Fruit fly (Drosophila melanogaster) whole organism, embryonic: ENCODE measurements around the gene Vm26Aa.

Source experiments
- CG10209 ChIP-seq: fragments of 200-800 bp; sonication (Bioruptor generic); optimal IDR thresholded peaks from 3 replicates; lab custom pipeline; 2017; ENCODE audit warnings: missing biosample characterization, mild to moderate bottlenecking, missing genetic modification characterization, missing genetic modification reagents
- CG13123 ChIP-seq: fragments of 200-800 bp; sonication (Bioruptor generic); optimal IDR thresholded peaks from 2 replicates; lab custom pipeline; 2016; ENCODE audit warnings: missing biosample characterization, missing genetic modification characterization
- CG13424 ChIP-seq: fragments of 200-800 bp; sonication (Bioruptor generic); optimal IDR thresholded peaks from 2 replicates; lab custom pipeline; 2019; ENCODE audit warnings: missing biosample characterization, mild to moderate bottlenecking, missing genetic modification characterization, moderate library complexity
- CG1602 ChIP-seq: fragments of 200-800 bp; sonication (Bioruptor generic); optimal IDR thresholded peaks from 3 replicates; lab custom pipeline; 2016; ENCODE audit warnings: missing biosample characterization, missing genetic modification characterization
- CG1603 ChIP-seq: fragments of 200-800 bp; sonication (Bioruptor generic); optimal IDR thresholded peaks from 2 replicates; lab custom pipeline; 2019; ENCODE audit warnings: missing biosample characterization, mild to moderate bottlenecking, missing genetic modification characterization, moderate library complexity
- CG17802 ChIP-seq: fragments of 200-800 bp; sonication (Bioruptor generic); optimal IDR thresholded peaks from 2 replicates; lab custom pipeline; 2018; ENCODE audit warnings: missing biosample characterization, mild to moderate bottlenecking, missing genetic modification characterization, moderate library complexity
- CG30020 ChIP-seq: fragments of 200-800 bp; optimal IDR thresholded peaks from 2 replicates; lab custom pipeline; 2019; ENCODE audit warnings: missing biosample characterization, mild to moderate bottlenecking, missing genetic modification characterization, moderate library complexity
- CG30403 ChIP-seq: fragments of 200-800 bp; sonication (Bioruptor generic); optimal IDR thresholded peaks from 3 replicates; lab custom pipeline; 2016; ENCODE audit warnings: missing biosample characterization, missing genetic modification characterization
- CG31388 ChIP-seq: fragments of 200-800 bp; sonication (Bioruptor generic); optimal IDR thresholded peaks from 2 replicates; lab custom pipeline; 2016; ENCODE audit warnings: missing biosample characterization, missing genetic modification characterization
- CG3726 ChIP-seq: fragments of 200-800 bp; sonication (Bioruptor generic); IDR thresholded peaks from 3 replicates; pipeline ENCODE4, ENCODE4 v1.3.6; 2022; ENCODE audit warnings: missing biosample characterization, missing genetic modification characterization
- CG3847 ChIP-seq: fragments of 200-800 bp; sonication (Bioruptor generic); IDR thresholded peaks from 2 replicates; pipeline ENCODE4 v1.3.6; 2022; ENCODE audit warnings: missing biosample characterization, missing genetic modification characterization
- CG3995 ChIP-seq: fragments of 200-800 bp; sonication (Bioruptor generic); optimal IDR thresholded peaks from 3 replicates; lab custom pipeline; 2016; ENCODE audit warnings: missing biosample characterization, missing genetic modification characterization
- CG4617 ChIP-seq: fragments of 200-800 bp; sonication (Bioruptor generic); optimal IDR thresholded peaks from 3 replicates; lab custom pipeline; 2016; ENCODE audit warnings: missing biosample characterization, missing genetic modification characterization, borderline replicate concordance
- CG6791 ChIP-seq: fragments of 200-800 bp; sonication (Bioruptor generic); IDR thresholded peaks from 3 replicates; pipeline ENCODE4 v1.3.6; 2022; ENCODE audit warnings: missing biosample characterization, missing genetic modification characterization; ENCODE audit not compliant: partially characterized antibody
- CG6854 ChIP-seq: fragments of 200-800 bp; sonication (Bioruptor generic); optimal IDR thresholded peaks from 3 replicates; lab custom pipeline; 2017; ENCODE audit warnings: missing biosample characterization, mild to moderate bottlenecking, missing genetic modification characterization
- CG7372 ChIP-seq: fragments of 200-800 bp; sonication (Bioruptor generic); IDR thresholded peaks from 2 replicates; pipeline ENCODE4 v1.3.6; 2022; ENCODE audit warnings: missing biosample characterization, missing genetic modification characterization
- CG7786 ChIP-seq: fragments of 200-800 bp; sonication (Bioruptor generic); optimal IDR thresholded peaks from 2 replicates; lab custom pipeline; 2016; ENCODE audit warnings: missing biosample characterization, missing genetic modification characterization
- CG8478 ChIP-seq: fragments of >200 bp; optimal IDR thresholded peaks from 2 replicates; lab custom pipeline; 2018
- Camta ChIP-seq: fragments of 200-800 bp; sonication (Bioruptor generic); optimal IDR thresholded peaks from 2 replicates; lab custom pipeline; 2016; ENCODE audit warnings: missing biosample characterization, missing genetic modification characterization
- ERR ChIP-seq: fragments of 200-800 bp; sonication (Bioruptor generic); optimal IDR thresholded peaks from 2 replicates; lab custom pipeline; 2016; ENCODE audit warnings: missing biosample characterization, missing genetic modification characterization
- Ets65A ChIP-seq: fragments of 200-800 bp; sonication (Bioruptor generic); peaks from one replicate; lab custom pipeline; 2016; ENCODE audit warnings: missing biosample characterization, missing genetic modification characterization
- H15 ChIP-seq: fragments of 200-800 bp; sonication (Bioruptor generic); IDR thresholded peaks from 3 replicates; pipeline ENCODE4 v1.3.6; 2022; ENCODE audit warnings: missing biosample characterization, missing genetic modification characterization
- HLHmδ ChIP-seq: fragments of 200-800 bp; sonication (Bioruptor generic); optimal IDR thresholded peaks from 2 replicates; lab custom pipeline; 2018; ENCODE audit warnings: missing biosample characterization, mild to moderate bottlenecking, missing genetic modification characterization, moderate library complexity
- Jarid2 ChIP-seq: fragments of 200-800 bp; sonication (Bioruptor generic); optimal IDR thresholded peaks from 3 replicates; lab custom pipeline; 2017; ENCODE audit warnings: mild to moderate bottlenecking, missing biosample characterization, missing genetic modification reagents, missing genetic modification characterization
- MESR4 ChIP-seq: fragments of 200-800 bp; sonication (Bioruptor generic); optimal IDR thresholded peaks from 2 replicates; lab custom pipeline; 2018; ENCODE audit warnings: missing biosample characterization, mild to moderate bottlenecking, missing genetic modification characterization, moderate library complexity
- Meics ChIP-seq: fragments of 200-800 bp; sonication (Bioruptor generic); optimal IDR thresholded peaks from 2 replicates; lab custom pipeline; 2017; ENCODE audit warnings: missing biosample characterization, mild to moderate bottlenecking, missing genetic modification characterization
- NC2β ChIP-seq: fragments of 200-800 bp; sonication (Bioruptor generic); optimal IDR thresholded peaks from 2 replicates; lab custom pipeline; 2016; ENCODE audit warnings: missing biosample characterization, missing genetic modification characterization
- Ravus ChIP-seq: fragments of 200-800 bp; sonication (Bioruptor generic); IDR thresholded peaks from 2 replicates; pipeline ENCODE4 v1.3.6; 2022; ENCODE audit warnings: missing biosample characterization, missing genetic modification characterization
- Rfx ChIP-seq: fragments of 200-800 bp; sonication (Bioruptor generic); IDR thresholded peaks from 2 replicates; pipeline ENCODE4 v1.3.6; 2022; ENCODE audit warnings: missing biosample characterization, missing genetic modification characterization
- Sox102F ChIP-seq: fragments of 200-800 bp; sonication (Bioruptor generic); optimal IDR thresholded peaks from 2 replicates; lab custom pipeline; 2018; ENCODE audit warnings: missing biosample characterization, mild to moderate bottlenecking, missing genetic modification characterization, moderate library complexity
- Sry-δ ChIP-seq: fragments of 200-800 bp; sonication (Bioruptor generic); optimal IDR thresholded peaks from 2 replicates; lab custom pipeline; 2016; ENCODE audit warnings: missing biosample characterization, missing genetic modification characterization
- YL-1 ChIP-seq: fragments of 200-800 bp; sonication (Bioruptor generic); optimal IDR thresholded peaks from 3 replicates; lab custom pipeline; 2017; ENCODE audit warnings: missing biosample characterization, mild to moderate bottlenecking, missing genetic modification characterization
- ab ChIP-seq: fragments of 200-800 bp; sonication (Bioruptor generic); optimal IDR thresholded peaks from 2 replicates; lab custom pipeline; 2016; ENCODE audit warnings: missing biosample characterization, missing genetic modification characterization
- abd-A ChIP-seq: fragments of 200-800 bp; sonication (Bioruptor generic); optimal IDR thresholded peaks from 3 replicates; lab custom pipeline; 2019; ENCODE audit warnings: missing biosample characterization, mild to moderate bottlenecking, missing genetic modification characterization, moderate library complexity
- br ChIP-seq: fragments of >200 bp; optimal IDR thresholded peaks from 2 replicates; lab custom pipeline; 2017
- dan ChIP-seq: fragments of 200-800 bp; sonication (Bioruptor generic); IDR thresholded peaks from 2 replicates; pipeline ENCODE4 v1.3.6; 2022; ENCODE audit warnings: missing biosample characterization, missing genetic modification characterization
- ewg ChIP-seq: fragments of 200-800 bp; sonication (Bioruptor generic); optimal IDR thresholded peaks from 3 replicates; lab custom pipeline; 2017; ENCODE audit warnings: mild to moderate bottlenecking, missing biosample characterization, missing genetic modification reagents, missing genetic modification characterization
- gcm ChIP-seq: fragments of 200-800 bp; sonication (Bioruptor generic); optimal IDR thresholded peaks from 2 replicates; lab custom pipeline; 2019; ENCODE audit warnings: missing biosample characterization, mild to moderate bottlenecking, missing genetic modification characterization, moderate library complexity
- hbn ChIP-seq: fragments of 200-800 bp; sonication (Bioruptor generic); IDR thresholded peaks from 2 replicates; pipeline ENCODE4 v1.3.6; 2022; ENCODE audit warnings: missing biosample characterization, missing genetic modification characterization; ENCODE audit not compliant: partially characterized antibody
- jigr1 ChIP-seq: fragments of 200-800 bp; sonication (Bioruptor generic); IDR thresholded peaks from 3 replicates; pipeline ENCODE4 v1.3.6; 2022; ENCODE audit warnings: missing biosample characterization, missing genetic modification characterization
- lab ChIP-seq: fragments of 200-800 bp; sonication (Bioruptor generic); optimal IDR thresholded peaks from 3 replicates; lab custom pipeline; 2017; ENCODE audit warnings: missing biosample characterization, missing genetic modification characterization, mild to moderate bottlenecking, moderate library complexity, missing genetic modification reagents
- mam ChIP-seq: fragments of 200-800 bp; sonication (Bioruptor generic); optimal IDR thresholded peaks from 3 replicates; lab custom pipeline; 2016; ENCODE audit warnings: missing biosample characterization, missing genetic modification characterization
- nmo ChIP-seq: fragments of 200-800 bp; sonication (Bioruptor generic); optimal IDR thresholded peaks from 2 replicates; lab custom pipeline; 2018; ENCODE audit warnings: missing biosample characterization, mild to moderate bottlenecking, missing genetic modification characterization, moderate library complexity
- org-1 ChIP-seq: fragments of 200-800 bp; sonication (Bioruptor generic); optimal IDR thresholded peaks from 2 replicates; lab custom pipeline; 2017; ENCODE audit warnings: missing biosample characterization, missing genetic modification characterization
- peb ChIP-seq: fragments of 200-800 bp; sonication (Bioruptor generic); IDR thresholded peaks from 2 replicates; pipeline ENCODE4 v1.3.6; 2022; ENCODE audit warnings: missing biosample characterization, missing genetic modification characterization
- pzg ChIP-seq: fragments of 200-800 bp; sonication (Bioruptor generic); optimal IDR thresholded peaks from 3 replicates; lab custom pipeline; 2018; ENCODE audit warnings: missing biosample characterization, mild to moderate bottlenecking, missing genetic modification characterization, moderate library complexity
- repo ChIP-seq: fragments of 200-800 bp; sonication (Bioruptor generic); optimal IDR thresholded peaks from 2 replicates; lab custom pipeline; 2016; ENCODE audit warnings: missing biosample characterization, missing genetic modification characterization
- sens-2 ChIP-seq: fragments of 200-800 bp; sonication (Bioruptor generic); IDR thresholded peaks from 2 replicates; pipeline ENCODE4 v1.3.6; 2022; ENCODE audit warnings: missing biosample characterization, missing genetic modification characterization
- sqz ChIP-seq: fragments of 200-800 bp; sonication (Bioruptor generic); optimal IDR thresholded peaks from 3 replicates; lab custom pipeline; 2018; ENCODE audit warnings: missing biosample characterization, mild to moderate bottlenecking, missing genetic modification characterization

The Vm26Aa gene

DNA sequence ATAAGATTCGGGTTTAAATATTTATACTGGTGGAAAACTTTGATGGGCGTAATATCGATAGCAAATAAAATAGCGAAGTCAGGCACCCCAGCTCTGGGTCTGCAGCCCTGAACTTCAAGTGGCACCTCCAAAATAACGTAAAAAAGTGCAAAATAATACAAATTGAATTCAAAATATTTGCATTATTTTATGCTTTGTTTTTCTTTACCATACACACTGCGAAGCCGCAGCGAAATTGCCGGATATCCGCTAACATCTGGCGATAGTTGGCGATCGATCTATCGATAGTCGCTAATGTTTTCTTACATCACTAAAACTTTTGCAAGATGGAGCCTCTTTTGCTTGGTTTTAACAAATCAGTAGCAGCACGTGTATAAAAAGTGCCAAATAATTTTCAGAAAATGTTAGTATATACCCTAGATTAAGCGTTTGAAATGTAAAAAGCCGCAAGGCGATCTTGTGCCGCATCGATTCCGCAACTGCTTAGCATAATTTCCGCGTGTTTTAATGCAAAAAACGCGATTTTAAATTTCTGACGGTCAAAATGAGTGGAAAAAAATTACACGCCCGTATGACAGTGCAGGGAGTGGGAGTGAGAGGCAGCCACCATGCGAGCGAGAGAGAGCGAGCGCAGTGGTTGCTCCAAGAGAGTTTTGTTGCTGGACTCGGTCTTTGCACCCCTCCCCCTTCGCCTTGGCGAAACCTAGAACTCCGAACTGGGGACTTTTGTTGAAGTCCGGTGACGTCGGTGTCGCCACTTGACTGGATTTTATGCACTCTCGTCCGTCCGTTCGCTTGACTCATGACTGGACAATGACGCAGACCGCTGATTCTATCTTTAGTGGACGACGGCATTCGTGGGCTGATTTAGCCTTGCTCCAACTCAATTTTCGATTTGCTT is 21.5 kb upstream of the Vm26Aa start, which contains the start of gene eIF4A (continued):
- TF ChIP-seq ewg (GFP tag; lab: Kevin White, UChicago) (no peak), Jarid2 (GFP tag; lab: Kevin White, UChicago) (peak; percentile 1), Ravus (no peak), nmo (GFP tag; lab: Kevin White, UChicago) (peak; percentile 65), repo (peak; percentile 5), hbn (GFP tag; lab: Robert Waterston, UW) (no peak), sens-2 (no peak), CG1603 (tag; lab: Kevin White, UChicago) (peak; percentile 66), Sox102F (GFP tag; lab: Kevin White, UChicago) (no peak), CG6854 (no peak), YL-1 (GFP tag; lab: Kevin White, UChicago) (peak; percentile 24), jigr1 (GFP tag; lab: Robert Waterston, UW) (no peak), CG1602 (no peak), peb (GFP tag; lab: Robert Waterston, UW) (no peak), gcm (GFP tag; lab: Kevin White, UChicago) (peak; percentile 75), CG7372 (no peak), ab (GFP tag; lab: Kevin White, UChicago) (no peak), MESR4 (peak; percentile 96), H15 (GFP tag; lab: Robert Waterston, UW) (no peak)

DNA sequence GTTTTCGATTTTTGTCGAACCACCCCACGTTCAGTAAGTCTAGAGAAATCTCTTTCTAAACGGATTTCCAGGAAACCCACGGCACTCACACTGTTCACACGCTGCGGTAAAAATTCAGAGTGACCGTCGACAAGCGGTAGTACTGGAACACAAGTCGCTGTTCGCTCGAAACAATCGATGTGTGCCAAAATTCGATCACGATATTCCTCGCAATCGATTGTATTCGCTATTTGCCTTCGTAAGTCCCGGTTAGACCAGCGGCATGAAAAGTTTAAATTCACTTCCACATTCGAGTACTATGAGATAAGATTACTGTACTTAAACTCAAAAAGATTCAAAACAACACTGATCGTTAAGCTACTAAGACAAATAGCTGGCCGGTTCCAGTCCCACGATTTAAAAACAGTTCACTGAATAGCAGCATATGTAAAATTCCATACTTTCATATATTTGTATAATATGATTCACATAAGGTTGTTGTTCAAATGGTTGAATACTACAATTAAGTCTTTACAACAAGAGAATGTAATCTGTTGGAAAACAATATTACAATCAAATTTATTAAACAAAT is 20.8 kb upstream of the Vm26Aa start, which contains the start of gene chic:
chic (minus strand) TSS at position 157 of the 571 bp plus-strand sequence.
- TF ChIP-seq CG30020 (tag; lab: Kevin White, UChicago): peak; percentile 79
- TF ChIP-seq CG31388 (GFP tag; lab: Kevin White, UChicago): no peak
- TF ChIP-seq lab (GFP tag; lab: Kevin White, UChicago): peak; percentile 23
- TF ChIP-seq CG3847: no peak
- TF ChIP-seq br: no peak
- peak; percentile 94 for TF ChIP-seq Ets65A
- peak; percentile 36 for TF ChIP-seq Camta
- peak; percentile 37 for TF ChIP-seq CG13424 (tag; lab: Kevin White, UChicago)
- peak; percentile 45 for TF ChIP-seq CG4617 (GFP tag; lab: Kevin White, UChicago)
- TF ChIP-seq CG3726: no peak
- TF ChIP-seq Meics: peak; percentile 32
- peak; percentile 67 for TF ChIP-seq HLHmδ (GFP tag; lab: Kevin White, UChicago)
- TF ChIP-seq ERR (GFP tag; lab: Kevin White, UChicago): peak; percentile 3
- TF ChIP-seq CG7786 (GFP tag; lab: Kevin White, UChicago): peak; percentile 34
- TF ChIP-seq CG6791 (GFP tag; lab: Robert Waterston, UW): no peak
- no peak for TF ChIP-seq dan (GFP tag; lab: Robert Waterston, UW)
- peak; percentile 21 for TF ChIP-seq mam (GFP tag; lab: Kevin White, UChicago)
- TF ChIP-seq Rfx (GFP tag; lab: Robert Waterston, UW): no peak
- no peak for TF ChIP-seq abd-A (tag; lab: Kevin White, UChicago)
- no peak for TF ChIP-seq CG10209 (GFP tag; lab: Kevin White, UChicago)
- no peak for TF ChIP-seq sqz (GFP tag; lab: Kevin White, UChicago)
- peak; percentile 18 for TF ChIP-seq NC2β
- TF ChIP-seq CG8478 (lab: Kevin White, UChicago): peak; percentile 28
- peak; percentile 20 for TF ChIP-seq Sry-δ (GFP tag; lab: Kevin White, UChicago)
- TF ChIP-seq CG30403: peak; percentile 6
- TF ChIP-seq pzg (GFP tag; lab: Kevin White, UChicago): peak; percentile 85
- peak; percentile 100 for TF ChIP-seq CG17802 (tag; lab: Kevin White, UChicago)
- no peak for TF ChIP-seq CG13123
- TF ChIP-seq CG3995 (GFP tag; lab: Kevin White, UChicago): peak; percentile 90
- TF ChIP-seq org-1 (GFP tag; lab: Kevin White, UChicago): peak; percentile 5
